Fruit fly (Drosophila melanogaster) whole organism, embryonic: ENCODE results near the gene CG7945.

ENCODE experiments used
- CG16779 ChIP-seq: fragments of 200-800 bp; sonication (Bioruptor generic); IDR thresholded peaks from 2 replicates; pipeline ENCODE4 v1.3.6; 2022; ENCODE audit warnings: missing biosample characterization, missing genetic modification characterization
- CG6254 ChIP-seq: fragments of 200-800 bp; sonication (Bioruptor generic); optimal IDR thresholded peaks from 3 replicates; lab custom pipeline; 2017; ENCODE audit warnings: mild to moderate bottlenecking, missing biosample characterization, missing genetic modification reagents, missing genetic modification characterization
- CG8281 ChIP-seq: fragments of 200-800 bp; sonication (Bioruptor generic); optimal IDR thresholded peaks from 2 replicates; lab custom pipeline; 2018; ENCODE audit warnings: missing biosample characterization, mild to moderate bottlenecking, missing genetic modification characterization, moderate library complexity
- CrebB ChIP-seq: fragments of 200-800 bp; sonication (Bioruptor generic); optimal IDR thresholded peaks from 3 replicates; lab custom pipeline; 2018; ENCODE audit warnings: missing biosample characterization, mild to moderate bottlenecking, missing genetic modification characterization
- NfI ChIP-seq: fragments of 200-800 bp; sonication (Bioruptor generic); optimal IDR thresholded peaks from 3 replicates; lab custom pipeline; 2018; ENCODE audit warnings: missing biosample characterization, mild to moderate bottlenecking, missing genetic modification characterization, moderate library complexity
- Pdp1 ChIP-seq, 2 experiments: fragments of 200-800 bp; sonication (Bioruptor generic); optimal IDR thresholded peaks; 3 replicates each; lab custom pipeline; 2016; ENCODE audit warnings: missing biosample characterization in 2 of 2, missing genetic modification characterization in 2 of 2, mild to moderate bottlenecking in 1 of 2, moderate library complexity in 1 of 2
- Vsx1 ChIP-seq: fragments of 200-800 bp; sonication (Bioruptor generic); optimal IDR thresholded peaks from 2 replicates; lab custom pipeline; 2017; ENCODE audit warnings: missing biosample characterization, mild to moderate bottlenecking, missing genetic modification characterization, missing genetic modification reagents
- dmrt11E ChIP-seq: fragments of 200-800 bp; sonication (Bioruptor generic); optimal IDR thresholded peaks from 3 replicates; lab custom pipeline; 2018; ENCODE audit warnings: missing biosample characterization, mild to moderate bottlenecking, missing genetic modification characterization, moderate library complexity
- kay ChIP-seq: fragments of 200-800 bp; sonication (Bioruptor generic); optimal IDR thresholded peaks from 2 replicates; lab custom pipeline; 2016; ENCODE audit warnings: missing biosample characterization, missing genetic modification characterization
- pan ChIP-seq, 4 experiments: fragments of >200 bp in 3 of 4; fragments of 200-800 bp in 1 of 4; sonication (Bioruptor generic) in 1 of 4; optimal IDR thresholded peaks in 3 of 4; IDR thresholded peaks in 1 of 4; 2 replicates each; pipeline versions ENCODE4 v1.3.6 to Lab custom; 2017 to 2022; ENCODE audit warnings: missing biosample characterization in 2 of 4, missing genetic modification characterization in 2 of 4, mixed read lengths in 1 of 4
- sisA ChIP-seq: fragments of 200-800 bp; sonication (Bioruptor generic); IDR thresholded peaks from 2 replicates; pipeline ENCODE4 v1.3.6; 2022; ENCODE audit warnings: missing biosample characterization, missing genetic modification characterization
- ssp ChIP-seq: fragments of 200-800 bp; sonication (Bioruptor generic); IDR thresholded peaks from 2 replicates; pipeline ENCODE4 v1.3.6; 2022; ENCODE audit warnings: missing biosample characterization, missing genetic modification characterization
- tin ChIP-seq: fragments of 200-800 bp; sonication (Bioruptor generic); optimal IDR thresholded peaks from 3 replicates; lab custom pipeline; 2016; ENCODE audit warnings: missing biosample characterization, missing genetic modification characterization
- yki ChIP-seq: fragments of >200 bp; optimal IDR thresholded peaks from 3 replicates; lab custom pipeline; 2018

DNA sequence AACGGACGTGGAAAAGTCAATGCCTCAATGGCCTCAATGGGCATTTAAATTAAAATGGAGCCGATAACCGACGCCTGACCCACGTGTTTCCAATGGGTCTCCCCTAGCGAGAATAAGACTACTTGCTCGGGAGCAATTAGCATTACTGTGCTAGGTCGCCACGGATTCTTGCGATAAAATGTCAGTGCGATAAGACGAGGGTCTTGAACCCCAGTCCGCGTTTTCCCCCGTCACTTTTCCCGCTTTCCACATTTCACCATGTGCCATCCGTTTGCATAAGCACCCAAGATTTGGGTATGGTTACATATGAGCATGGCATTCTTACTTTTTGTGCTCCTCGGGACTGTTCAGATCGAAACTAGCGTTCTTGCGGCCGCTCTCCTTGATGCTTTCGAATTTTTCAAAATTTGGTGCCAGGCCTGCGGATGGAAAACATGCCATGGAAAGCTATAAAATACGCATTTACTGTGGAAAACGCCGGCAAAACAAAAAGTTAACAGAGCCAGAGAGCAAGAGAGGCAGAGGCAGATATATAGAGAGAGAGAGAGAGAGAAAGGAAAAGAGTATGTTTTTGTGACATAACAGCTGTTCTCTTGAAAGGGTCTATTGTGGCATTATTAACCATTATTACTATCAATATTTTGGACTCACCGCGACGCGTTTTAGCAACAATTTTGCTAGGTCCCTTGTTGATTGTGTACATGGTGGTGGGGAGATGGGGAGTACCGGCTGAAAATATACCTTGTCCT is 16.6 kb downstream of the CG7945 start:
- TF ChIP-seq dmrt11E (tag; lab: Kevin White, UChicago) (no peak), CG16779 (GFP tag; lab: Robert Waterston, UW) (no peak), kay (no peak), yki (lab: Kevin White, UChicago) (peak; percentile 66), CG6254 (no peak), Pdp1 (GFP tag; optimal IDR thresholded peaks at IDR 0.05; lab: Kevin White, UChicago) (peak in 1 of 2 experiments; percentile 90), ssp (GFP tag; lab: Robert Waterston, UW) (no peak), tin (GFP tag; lab: Kevin White, UChicago) (no peak), Vsx1 (GFP tag; lab: Kevin White, UChicago) (no peak), CrebB (tag; lab: Kevin White, UChicago) (no peak), sisA (no peak), CG8281 (no peak), pan (optimal IDR thresholded peaks at IDR 0.05; lab: Kevin White, UChicago) (no peak), pan (GFP tag; optimal IDR thresholded peaks at IDR 0.05 in 1 of 2, IDR thresholded peaks at IDR 0.05 in 1 of 2) (no peak), NfI (GFP tag; lab: Kevin White, UChicago) (no peak)
